Fruit fly (Drosophila melanogaster) whole organism, embryonic: Measurements from ENCODE around the gene flw.

Source experiments
- CG2129 ChIP-seq: fragments of 200-800 bp; sonication (Bioruptor generic); IDR thresholded peaks from 2 replicates; pipeline ENCODE4 v1.3.6; 2022; ENCODE audit warnings: missing biosample characterization, missing genetic modification characterization; ENCODE audit not compliant: partially characterized antibody
- CG4424 ChIP-seq: fragments of 200-800 bp; sonication (Bioruptor generic); optimal IDR thresholded peaks from 3 replicates; lab custom pipeline; 2016; ENCODE audit warnings: missing biosample characterization, missing genetic modification characterization
- CG6689 ChIP-seq: fragments of 200-800 bp; sonication (Bioruptor generic); IDR thresholded peaks from 2 replicates; pipeline ENCODE4 v1.3.6; 2022; ENCODE audit warnings: missing biosample characterization, missing genetic modification characterization
- CG8765 ChIP-seq: fragments of 200-800 bp; sonication (Bioruptor generic); IDR thresholded peaks from 2 replicates; pipeline ENCODE4 v1.3.6; 2022; ENCODE audit warnings: missing biosample characterization, missing genetic modification characterization
- bab2 ChIP-seq: fragments of 200-800 bp; sonication (Bioruptor generic); optimal IDR thresholded peaks from 2 replicates; lab custom pipeline; 2016; ENCODE audit warnings: missing biosample characterization, missing genetic modification characterization
- fd102C ChIP-seq: fragments of 200-800 bp; sonication (Bioruptor generic); optimal IDR thresholded peaks from 2 replicates; lab custom pipeline; 2018; ENCODE audit warnings: missing biosample characterization, mild to moderate bottlenecking, missing genetic modification characterization, moderate library complexity
- fd96Cb ChIP-seq: fragments of 200-800 bp; sonication (Bioruptor generic); optimal IDR thresholded peaks from 2 replicates; lab custom pipeline; 2018; ENCODE audit warnings: missing biosample characterization, mild to moderate bottlenecking, missing genetic modification characterization, moderate library complexity
- jigr1 ChIP-seq: fragments of 200-800 bp; sonication (Bioruptor generic); IDR thresholded peaks from 3 replicates; pipeline ENCODE4 v1.3.6; 2022; ENCODE audit warnings: missing biosample characterization, missing genetic modification characterization

- TF ChIP-seq jigr1 (GFP tag; lab: Robert Waterston, UW) (no peak), CG4424 (GFP tag; lab: Kevin White, UChicago) (peak; percentile 14), CG8765 (GFP tag; lab: Robert Waterston, UW) (no peak), fd102C (no peak), CG6689 (GFP tag; lab: Robert Waterston, UW) (no peak), CG2129 (GFP tag; lab: Robert Waterston, UW) (no peak), fd96Cb (tag; lab: Kevin White, UChicago) (no peak), bab2 (no peak)
Observed at dm6 chrX:10385757-10386156, at the start of gene flw, which contains the start of gene Psf3.
